Worm (Caenorhabditis elegans): ENCODE results near the gene C37C3.10.

DNA sequence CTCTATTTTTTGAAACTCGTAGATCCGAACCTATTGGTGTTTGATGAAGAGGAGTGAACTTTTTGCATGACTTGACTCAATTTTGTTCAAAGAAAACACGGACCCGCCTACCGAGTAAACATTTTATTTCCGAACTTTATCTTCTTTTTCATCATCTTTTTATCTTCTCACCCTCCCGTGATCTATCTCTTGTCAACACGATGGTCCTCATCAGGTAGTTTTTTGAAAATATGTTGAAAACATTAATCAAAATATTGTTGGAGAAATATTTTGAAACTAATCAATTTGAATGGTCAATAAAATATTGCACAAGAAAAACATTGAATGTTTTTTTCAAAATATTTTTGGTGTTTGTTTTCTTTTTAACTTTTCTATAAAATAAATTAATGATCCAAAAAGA is 45.6 kb upstream of the C37C3.10 start:
- TF ChIP-seq dve-1 (tag; optimal IDR thresholded peaks at IDR 0.05): no peak
- no peak for TF ChIP-seq pha-4 (tag; optimal IDR thresholded peaks at IDR 0.05)
- TF ChIP-seq fkh-10 (GFP tag; optimal IDR thresholded peaks at IDR 0.05): no peak
- no peak for TF ChIP-seq ama-1 (optimal IDR thresholded peaks at IDR 0.05)
- TF ChIP-seq dmd-4 (tag; optimal IDR thresholded peaks at IDR 0.05; ENCODE audit: borderline replicate concordance): no peak
- no peak for TF ChIP-seq elt-2 (tag; optimal IDR thresholded peaks at IDR 0.05)
